Worm (Caenorhabditis elegans) whole organism, late embryonic: ENCODE measurements around the gene gba-4.

Experiments
- T23F11.4 ChIP-seq: fragments of 200-800 bp; sonication (Bioruptor generic); optimal IDR thresholded peaks from 2 replicates; lab custom pipeline; 2018; ENCODE audit warnings: mild to moderate bottlenecking, missing genetic modification characterization, missing compliant biosample characterization
- ama-1 ChIP-seq: fragments of 150-350 bp; optimal IDR thresholded peaks from 2 replicates; lab custom pipeline; 2014
- ceh-18 ChIP-seq: sonication (generic microtip); optimal IDR thresholded peaks from 2 replicates; lab custom pipeline; 2016; ENCODE audit warnings: missing genetic modification characterization, missing compliant biosample characterization
- ceh-30 ChIP-seq: fragments of 150-350 bp; optimal IDR thresholded peaks from 2 replicates; lab custom pipeline; 2014; ENCODE audit warnings: missing biosample characterization, missing genetic modification characterization
- hlh-30 ChIP-seq: sonication (generic microtip); optimal IDR thresholded peaks from 2 replicates; lab custom pipeline; 2017; ENCODE audit warnings: antibody characterized with exemption, missing genetic modification characterization, missing compliant biosample characterization; ENCODE audit not compliant: insufficient read depth
- madf-2 ChIP-seq: sonication (generic microtip); optimal IDR thresholded peaks from 2 replicates; lab custom pipeline; 2017; ENCODE audit warnings: missing genetic modification characterization, missing compliant biosample characterization
- pag-3 ChIP-seq: sonication (generic microtip); optimal IDR thresholded peaks from 2 replicates; lab custom pipeline; 2016; ENCODE audit warnings: missing compliant biosample characterization, missing genetic modification characterization, borderline replicate concordance
- pax-1 ChIP-seq: fragments of 150-350 bp; optimal IDR thresholded peaks from 2 replicates; lab custom pipeline; 2014; ENCODE audit warnings: missing biosample characterization, missing genetic modification characterization
- pha-4 ChIP-seq: fragments of 150-350 bp; optimal IDR thresholded peaks from 2 replicates; lab custom pipeline; 2018; ENCODE audit warnings: missing biosample characterization, missing genetic modification reagents, missing genetic modification characterization
- rnt-1 ChIP-seq: sonication (generic microtip); optimal IDR thresholded peaks from 2 replicates; lab custom pipeline; 2016; ENCODE audit warnings: missing genetic modification characterization, missing compliant biosample characterization
- sox-4 ChIP-seq: sonication (generic microtip); optimal IDR thresholded peaks from 2 replicates; lab custom pipeline; 2017; ENCODE audit warnings: mild to moderate bottlenecking, missing genetic modification characterization, inconsistent platforms, missing compliant biosample characterization
- syd-9 ChIP-seq: sonication (generic microtip); optimal IDR thresholded peaks from 2 replicates; lab custom pipeline; 2016; ENCODE audit warnings: mild to moderate bottlenecking, missing genetic modification characterization, moderate library complexity, missing compliant biosample characterization
- unc-55 ChIP-seq: sonication (generic microtip); optimal IDR thresholded peaks from 2 replicates; lab custom pipeline; 2017; ENCODE audit warnings: missing biosample characterization, missing genetic modification reagents, missing genetic modification characterization
- zip-5 ChIP-seq: sonication (generic microtip); optimal IDR thresholded peaks from 2 replicates; lab custom pipeline; 2016; ENCODE audit warnings: missing genetic modification characterization, missing compliant biosample characterization

ce11 chrIV:5389951-5390350 lies 39.3 kb upstream of the gba-4 start:
- no peak for TF ChIP-seq ceh-18 (tag; lab: Kevin White, UChicago)
- no peak for TF ChIP-seq syd-9 (tag; lab: Kevin White, UChicago)
- TF ChIP-seq pag-3 (tag; lab: Kevin White, UChicago): no peak
- TF ChIP-seq rnt-1: no peak
- TF ChIP-seq pha-4: no peak
- no peak for TF ChIP-seq ama-1 (lab: Kevin White, UChicago)
- TF ChIP-seq T23F11.4 (GFP tag; lab: Kevin White, UChicago): no peak
- TF ChIP-seq hlh-30 (tag; lab: Kevin White, UChicago): no peak
- TF ChIP-seq sox-4 (tag; lab: Kevin White, UChicago): no peak
- TF ChIP-seq zip-5 (tag; lab: Kevin White, UChicago): no peak
- TF ChIP-seq madf-2: no peak
- TF ChIP-seq ceh-30 (tag; lab: Kevin White, UChicago): no peak
- no peak for TF ChIP-seq unc-55 (GFP tag; lab: Kevin White, UChicago)
- TF ChIP-seq pax-1 (tag; lab: Kevin White, UChicago): no peak
